Worm (Caenorhabditis elegans) whole organism, late embryonic: ENCODE results near the gene srsx-16.
A peak's percentile ranks its signal among the peaks of the same experiment; 100 is the strongest.

Experiments
- C38D4.7 ChIP-seq: fragments of 200-800 bp; sonication (Bioruptor generic); optimal IDR thresholded peaks from 2 replicates; lab custom pipeline; 2018; ENCODE audit warnings: mild to moderate bottlenecking, missing genetic modification characterization, moderate library complexity, missing compliant biosample characterization
- K02D7.2 ChIP-seq: sonication (generic microtip); optimal IDR thresholded peaks from 2 replicates; lab custom pipeline; 2017; ENCODE audit warnings: mild to moderate bottlenecking, missing genetic modification characterization, missing compliant biosample characterization
- ahr-1 ChIP-seq: sonication (generic microtip); optimal IDR thresholded peaks from 2 replicates; lab custom pipeline; 2016; ENCODE audit warnings: missing genetic modification characterization, missing compliant biosample characterization
- ceh-18 ChIP-seq: sonication (generic microtip); optimal IDR thresholded peaks from 2 replicates; lab custom pipeline; 2016; ENCODE audit warnings: missing genetic modification characterization, missing compliant biosample characterization
- ceh-19 ChIP-seq: fragments of 200-800 bp; sonication (Bioruptor generic); optimal IDR thresholded peaks from 2 replicates; lab custom pipeline; 2018; ENCODE audit warnings: mild to moderate bottlenecking, missing genetic modification characterization, missing compliant biosample characterization
- ceh-22 ChIP-seq: sonication (generic microtip); optimal IDR thresholded peaks from 2 replicates; lab custom pipeline; 2017; ENCODE audit warnings: missing biosample characterization, missing genetic modification characterization
- ceh-30 ChIP-seq: fragments of 150-350 bp; optimal IDR thresholded peaks from 2 replicates; lab custom pipeline; 2014; ENCODE audit warnings: missing biosample characterization, missing genetic modification characterization
- ceh-31 ChIP-seq: sonication (generic microtip); optimal IDR thresholded peaks from 2 replicates; lab custom pipeline; 2016; ENCODE audit warnings: missing genetic modification characterization, missing compliant biosample characterization
- ceh-48 ChIP-seq: sonication (generic microtip); optimal IDR thresholded peaks from 2 replicates; lab custom pipeline; 2016; ENCODE audit warnings: missing genetic modification characterization, inconsistent platforms, missing compliant biosample characterization
- ceh-6 ChIP-seq: fragments of 200-800 bp; sonication (Bioruptor generic); optimal IDR thresholded peaks from 2 replicates; lab custom pipeline; 2018; ENCODE audit warnings: mild to moderate bottlenecking, missing genetic modification characterization, missing compliant biosample characterization
- ceh-9 ChIP-seq: sonication (generic microtip); optimal IDR thresholded peaks from 2 replicates; lab custom pipeline; 2016; ENCODE audit warnings: mild to moderate bottlenecking, missing genetic modification characterization, inconsistent platforms, missing compliant biosample characterization
- dmd-4 ChIP-seq: sonication (generic microtip); optimal IDR thresholded peaks from 2 replicates; lab custom pipeline; 2016; ENCODE audit warnings: borderline replicate concordance, missing genetic modification characterization, missing compliant biosample characterization
- dve-1 ChIP-seq: sonication (generic microtip); optimal IDR thresholded peaks from 2 replicates; lab custom pipeline; 2017; ENCODE audit warnings: antibody characterized with exemption, mild to moderate bottlenecking, missing genetic modification characterization, missing compliant biosample characterization
- elt-2 ChIP-seq: sonication (generic microtip); optimal IDR thresholded peaks from 2 replicates; lab custom pipeline; 2016; ENCODE audit warnings: missing genetic modification reagents, missing genetic modification characterization, missing compliant biosample characterization
- elt-4 ChIP-seq: sonication (generic microtip); optimal IDR thresholded peaks from 2 replicates; lab custom pipeline; 2016; ENCODE audit warnings: missing genetic modification characterization, missing compliant biosample characterization
- eyg-1 ChIP-seq: sonication (generic microtip); optimal IDR thresholded peaks from 2 replicates; lab custom pipeline; 2016; ENCODE audit warnings: missing genotype, missing genetic modification characterization, missing compliant biosample characterization
- hlh-13 ChIP-seq: fragments of 200-800 bp; sonication (Bioruptor generic); optimal IDR thresholded peaks from 2 replicates; lab custom pipeline; 2018; ENCODE audit warnings: mild to moderate bottlenecking, missing genetic modification characterization, missing compliant biosample characterization
- hlh-15 ChIP-seq: sonication (generic microtip); optimal IDR thresholded peaks from 2 replicates; lab custom pipeline; 2016; ENCODE audit warnings: missing genetic modification characterization, missing compliant biosample characterization
- hlh-6 ChIP-seq: sonication (generic microtip); optimal IDR thresholded peaks from 2 replicates; lab custom pipeline; 2016; ENCODE audit warnings: missing genotype, missing genetic modification characterization, missing compliant biosample characterization
- mec-3 ChIP-seq: sonication (generic microtip); optimal IDR thresholded peaks from 2 replicates; lab custom pipeline; 2016; ENCODE audit warnings: borderline replicate concordance, missing genetic modification characterization, missing compliant biosample characterization
- nfya-1 ChIP-seq: sonication (generic microtip); optimal IDR thresholded peaks from 2 replicates; lab custom pipeline; 2017; ENCODE audit warnings: missing genetic modification characterization, mild to moderate bottlenecking, missing compliant biosample characterization, antibody characterized with exemption, moderate library complexity
- nhr-11 ChIP-seq: fragments of 150-350 bp; optimal IDR thresholded peaks from 2 replicates; lab custom pipeline; 2014; ENCODE audit warnings: missing biosample characterization, missing genetic modification characterization
- nhr-232 ChIP-seq: sonication (generic microtip); optimal IDR thresholded peaks from 2 replicates; lab custom pipeline; 2016; ENCODE audit warnings: missing genetic modification characterization, missing compliant biosample characterization
- npax-4 ChIP-seq: sonication (generic microtip); optimal IDR thresholded peaks from 2 replicates; lab custom pipeline; 2016; ENCODE audit warnings: missing genetic modification characterization, missing compliant biosample characterization
- pat-9 ChIP-seq: fragments of 200-800 bp; sonication (Bioruptor generic); optimal IDR thresholded peaks from 2 replicates; lab custom pipeline; 2018; ENCODE audit warnings: mild to moderate bottlenecking, missing genetic modification characterization, moderate library complexity, missing compliant biosample characterization
- pax-1 ChIP-seq: fragments of 150-350 bp; optimal IDR thresholded peaks from 2 replicates; lab custom pipeline; 2014; ENCODE audit warnings: missing biosample characterization, missing genetic modification characterization
- pha-2 ChIP-seq: sonication (generic microtip); optimal IDR thresholded peaks from 2 replicates; lab custom pipeline; 2017; ENCODE audit warnings: mild to moderate bottlenecking, missing genetic modification characterization, missing compliant biosample characterization
- pqm-1 ChIP-seq: sonication (generic microtip); optimal IDR thresholded peaks from 2 replicates; lab custom pipeline; 2016; ENCODE audit warnings: missing genetic modification characterization, missing compliant biosample characterization
- ref-2 ChIP-seq: sonication (generic microtip); optimal IDR thresholded peaks from 2 replicates; lab custom pipeline; 2016; ENCODE audit warnings: missing genetic modification characterization, missing compliant biosample characterization
- sox-2 ChIP-seq: fragments of 200-800 bp; sonication (Bioruptor generic); IDR thresholded peaks from 2 replicates; pipeline ENCODE4 v1.3.6; 2022; ENCODE audit warnings: missing genetic modification reagents, missing genetic modification characterization, missing compliant biosample characterization
- sox-4 ChIP-seq: sonication (generic microtip); optimal IDR thresholded peaks from 2 replicates; lab custom pipeline; 2017; ENCODE audit warnings: mild to moderate bottlenecking, missing genetic modification characterization, inconsistent platforms, missing compliant biosample characterization
- tbx-2 ChIP-seq: sonication (generic microtip); optimal IDR thresholded peaks from 2 replicates; lab custom pipeline; 2016; ENCODE audit warnings: missing genetic modification characterization, missing compliant biosample characterization
- tbx-7 ChIP-seq: sonication (generic microtip); optimal IDR thresholded peaks from 2 replicates; lab custom pipeline; 2016; ENCODE audit warnings: missing genotype, missing genetic modification characterization, missing compliant biosample characterization
- unc-3 ChIP-seq, 2 experiments: fragments of 200-800 bp in 1 of 2; sonication (Bioruptor generic) in 1 of 2; sonication (generic microtip) in 1 of 2; conservative IDR thresholded peaks in 1 of 2; optimal IDR thresholded peaks in 1 of 2; 2 replicates each; pipeline versions ENCODE4 v1.3.6 to Lab custom; 2016 to 2022; ENCODE audit warnings: missing compliant biosample characterization in 2 of 2, missing genetic modification characterization in 2 of 2, missing genetic modification reagents in 1 of 2
- unc-55 ChIP-seq: sonication (generic microtip); optimal IDR thresholded peaks from 2 replicates; lab custom pipeline; 2017; ENCODE audit warnings: missing biosample characterization, missing genetic modification reagents, missing genetic modification characterization
- unc-86 ChIP-seq: sonication (generic microtip); optimal IDR thresholded peaks from 2 replicates; lab custom pipeline; 2016; ENCODE audit warnings: missing genetic modification characterization, missing compliant biosample characterization
- zip-5 ChIP-seq: sonication (generic microtip); optimal IDR thresholded peaks from 2 replicates; lab custom pipeline; 2016; ENCODE audit warnings: missing genetic modification characterization, missing compliant biosample characterization

The srsx-16 gene

ce11 chrIV:5652811-5653483, 33.4 kb upstream of the srsx-16 start:
- no peak for TF ChIP-seq nfya-1
- no peak for TF ChIP-seq sox-4 (tag; lab: Kevin White, UChicago)
- TF ChIP-seq ceh-30 (tag; lab: Kevin White, UChicago), result no peak
- no peak for TF ChIP-seq ceh-18 (tag; lab: Kevin White, UChicago)
- no peak for TF ChIP-seq ceh-31 (tag; lab: Kevin White, UChicago)
- TF ChIP-seq elt-2 (tag; lab: Kevin White, UChicago), result peak; percentile 71
- TF ChIP-seq hlh-15 (tag; lab: Kevin White, UChicago), result no peak
- TF ChIP-seq zip-5 (tag; lab: Kevin White, UChicago), result no peak
- no peak for TF ChIP-seq pat-9
- TF ChIP-seq elt-4 (tag; lab: Kevin White, UChicago), result no peak
- no peak for TF ChIP-seq sox-2
- no peak for TF ChIP-seq npax-4 (tag; lab: Kevin White, UChicago)
- TF ChIP-seq dve-1, result peak; percentile 7

- no peak for TF ChIP-seq unc-3 (GFP tag; conservative IDR thresholded peaks at IDR 0.05; lab: Robert Waterston, UW)
- no peak for TF ChIP-seq unc-3 (tag; optimal IDR thresholded peaks at IDR 0.05; lab: Kevin White, UChicago)
- no peak for TF ChIP-seq nhr-11 (tag; lab: Kevin White, UChicago)
- TF ChIP-seq elt-2 (tag; lab: Kevin White, UChicago), result no peak
- no peak for TF ChIP-seq ceh-31 (tag; lab: Kevin White, UChicago)
- TF ChIP-seq elt-4 (tag; lab: Kevin White, UChicago), result no peak
- no peak for TF ChIP-seq eyg-1 (tag; lab: Kevin White, UChicago)
- TF ChIP-seq pha-2 (tag; lab: Kevin White, UChicago), result no peak
- TF ChIP-seq unc-86, result no peak
- TF ChIP-seq unc-55 (GFP tag; lab: Kevin White, UChicago), result no peak
- TF ChIP-seq ceh-6, result no peak
- TF ChIP-seq sox-4 (tag; lab: Kevin White, UChicago), result no peak
- no peak for TF ChIP-seq mec-3 (tag; lab: Kevin White, UChicago)
- TF ChIP-seq, all 69 proteins: peak for 0
Observed at ce11 chrIV:5650761-5651332, 31.3 kb upstream of the srsx-16 start.

- no peak for TF ChIP-seq pax-1
- no peak for TF ChIP-seq nhr-232 (tag; lab: Kevin White, UChicago)
- no peak for TF ChIP-seq ceh-48 (tag; lab: Kevin White, UChicago)
- no peak for TF ChIP-seq pha-2 (tag; lab: Kevin White, UChicago)
- TF ChIP-seq dmd-4 (tag; lab: Kevin White, UChicago), result no peak
- TF ChIP-seq eyg-1 (tag; lab: Kevin White, UChicago), result no peak
- no peak for TF ChIP-seq ceh-19 (GFP tag; lab: Kevin White, UChicago)
- no peak for TF ChIP-seq tbx-7
Observed at ce11 chrIV:5649073-5649583, 29.6 kb upstream of the srsx-16 start, which contains the start of gene csn-5. Gene csn-5, plus strand, starts transcription at chrIV:5649533.

DNA sequence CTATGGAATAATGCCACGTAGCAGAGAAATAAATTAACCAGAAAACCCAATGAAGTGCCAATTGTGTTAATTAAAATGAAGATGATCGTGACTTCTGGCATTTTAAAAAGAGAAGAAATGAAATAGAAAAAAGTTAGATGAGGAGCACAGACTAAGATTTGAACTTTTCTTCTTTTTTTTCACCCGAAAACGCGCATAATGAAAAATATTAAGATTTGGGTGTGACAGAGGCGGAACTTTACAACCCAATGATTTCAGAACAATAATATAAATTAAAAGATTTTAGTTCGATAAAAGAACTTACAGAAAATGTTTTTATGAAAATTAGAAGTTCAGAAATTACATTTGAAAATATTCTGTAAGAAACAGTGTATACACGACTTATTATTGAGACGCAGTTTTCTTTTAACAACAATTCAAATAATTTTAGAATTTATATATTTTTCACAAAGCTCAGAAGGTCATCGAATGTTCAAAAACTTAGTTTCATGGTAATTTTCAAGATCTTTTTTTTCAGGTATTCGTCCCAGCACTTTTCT, 26.0 kb upstream of the srsx-16 start, which contains the start of the genes srd-8 and B0547.2:
srd-8 (minus strand) TSS at position 101 of the 539 bp plus-strand sequence.
B0547.2 (plus strand) TSS at position 489 of the 539 bp plus-strand sequence.
- TF ChIP-seq zip-5 (tag; lab: Kevin White, UChicago), result no peak
- TF ChIP-seq elt-4 (tag; lab: Kevin White, UChicago), result no peak
- no peak for TF ChIP-seq ceh-22 (tag; lab: Kevin White, UChicago)
- no peak for TF ChIP-seq hlh-13 (GFP tag; lab: Kevin White, UChicago)
- TF ChIP-seq ceh-48 (tag; lab: Kevin White, UChicago), result no peak
- TF ChIP-seq tbx-2 (tag; lab: Kevin White, UChicago), result no peak
- no peak for TF ChIP-seq unc-55 (GFP tag; lab: Kevin White, UChicago)
- no peak for TF ChIP-seq ref-2 (tag; lab: Kevin White, UChicago)
- no peak for TF ChIP-seq hlh-6 (tag; lab: Kevin White, UChicago)
- TF ChIP-seq ahr-1 (tag; lab: Kevin White, UChicago), result no peak
- TF ChIP-seq K02D7.2 (tag; lab: Kevin White, UChicago), result no peak
- TF ChIP-seq pqm-1 (tag; lab: Kevin White, UChicago), result no peak
- no peak for TF ChIP-seq ceh-9 (tag; lab: Kevin White, UChicago)
- no peak for TF ChIP-seq C38D4.7
- TF ChIP-seq eyg-1 (tag; lab: Kevin White, UChicago), result no peak
